Fruit fly (Drosophila melanogaster): ENCODE measurements around the gene CG31730.

CG31730 gene

dm6 chr2L:13292626-13293025 lies 33.1 kb upstream of the CG31730 start, which contains the start of gene CG16824:
Gene CG16824 (plus strand): TSS chr2L:13293009.
- TF ChIP-seq Hr96 (GFP tag; optimal IDR thresholded peaks at IDR 0.05) (no peak), Mnt (GFP tag; optimal IDR thresholded peaks at IDR 0.05) (no peak), CG11617 (GFP tag; optimal IDR thresholded peaks at IDR 0.05) (no peak), bab1 (GFP tag; optimal IDR thresholded peaks at IDR 0.05) (no peak), CG7045 (GFP tag; optimal IDR thresholded peaks at IDR 0.05) (no peak), CG7101 (tag; optimal IDR thresholded peaks at IDR 0.05) (no peak), CG33017 (tag; optimal IDR thresholded peaks at IDR 0.05) (no peak), CG5204 (GFP tag; optimal IDR thresholded peaks at IDR 0.05) (no peak), Crg-1 (GFP tag; optimal IDR thresholded peaks at IDR 0.05) (no peak), CG1620 (GFP tag; optimal IDR thresholded peaks at IDR 0.05) (no peak)

dm6 chr2L:13291960-13292487 lies 32.5 kb upstream of the CG31730 start:
- TF ChIP-seq cnc (optimal IDR thresholded peaks at IDR 0.05) (peak in 1 of 2 experiments; percentile 41), ovo (GFP tag; optimal IDR thresholded peaks at IDR 0.05) (no peak), kay (GFP tag; ENCODE audit: borderline replicate concordance) (peak; percentile 48), CG12768 (GFP tag; optimal IDR thresholded peaks at IDR 0.05) (no peak)

- no peak for TF ChIP-seq CG33017 (tag; optimal IDR thresholded peaks at IDR 0.05)
- no peak for TF ChIP-seq cic (GFP tag; optimal IDR thresholded peaks at IDR 0.05)
- no peak for TF ChIP-seq ovo (GFP tag; optimal IDR thresholded peaks at IDR 0.05)
- TF ChIP-seq Hr96 (GFP tag; optimal IDR thresholded peaks at IDR 0.05): peak; percentile 13
- no peak for TF ChIP-seq CG11617 (GFP tag; optimal IDR thresholded peaks at IDR 0.05)
Observed at dm6 chr2L:13291066-13291434, 31.5 kb upstream of the CG31730 start.

dm6 chr2L:13290276-13291065 lies 30.9 kb upstream of the CG31730 start:
- TF ChIP-seq CG14711 (tag; optimal IDR thresholded peaks at IDR 0.05): peak; percentile 45
- peak; percentile 62 for TF ChIP-seq Mnt (GFP tag; optimal IDR thresholded peaks at IDR 0.05)
- peak; percentile 75 for TF ChIP-seq CG7101 (tag; optimal IDR thresholded peaks at IDR 0.05)
- no peak for TF ChIP-seq Hr96 (GFP tag; optimal IDR thresholded peaks at IDR 0.05)
- TF ChIP-seq CG11617 (GFP tag; optimal IDR thresholded peaks at IDR 0.05): peak; percentile 82
- peak; percentile 1 for TF ChIP-seq CG1620 (GFP tag; optimal IDR thresholded peaks at IDR 0.05)
- peak; percentile 85 for TF ChIP-seq CG7045 (GFP tag; optimal IDR thresholded peaks at IDR 0.05)
- TF ChIP-seq tj (GFP tag; optimal IDR thresholded peaks at IDR 0.05): peak; percentile 26
- TF ChIP-seq CG12768 (GFP tag; optimal IDR thresholded peaks at IDR 0.05): peak; percentile 80
- TF ChIP-seq toe (GFP tag; optimal IDR thresholded peaks at IDR 0.05): no peak
- no peak for TF ChIP-seq CG5204 (GFP tag; optimal IDR thresholded peaks at IDR 0.05)
- peak; percentile 61 for TF ChIP-seq Crg-1 (GFP tag; optimal IDR thresholded peaks at IDR 0.05)
- peak; percentile 59 for TF ChIP-seq Clk (GFP tag; optimal IDR thresholded peaks at IDR 0.05)
- TF ChIP-seq pad (GFP tag; optimal IDR thresholded peaks at IDR 0.05): no peak
- TF ChIP-seq ovo (GFP tag; optimal IDR thresholded peaks at IDR 0.05): peak; percentile 39
- peak; percentile 91 for TF ChIP-seq CG33017 (tag; optimal IDR thresholded peaks at IDR 0.05)
- TF ChIP-seq cic (GFP tag; optimal IDR thresholded peaks at IDR 0.05): peak; percentile 99
- no peak for TF ChIP-seq cnc (optimal IDR thresholded peaks at IDR 0.05)
- TF ChIP-seq bab1 (GFP tag; optimal IDR thresholded peaks at IDR 0.05): no peak
- TF ChIP-seq kay (GFP tag; ENCODE audit: borderline replicate concordance): peak; percentile 93

dm6 chr2L:13289689-13290088 lies 30.1 kb upstream of the CG31730 start, which contains the start of gene CG31729:
Gene CG31729 (plus strand): TSS chr2L:13289997.
- TF ChIP-seq Hr96 (GFP tag; optimal IDR thresholded peaks at IDR 0.05) (no peak), CG7101 (tag; optimal IDR thresholded peaks at IDR 0.05) (peak; percentile 42), cic (GFP tag; optimal IDR thresholded peaks at IDR 0.05) (no peak), CG7045 (GFP tag; optimal IDR thresholded peaks at IDR 0.05) (no peak), ovo (GFP tag; optimal IDR thresholded peaks at IDR 0.05) (no peak), Crg-1 (GFP tag; optimal IDR thresholded peaks at IDR 0.05) (no peak), pad (GFP tag; optimal IDR thresholded peaks at IDR 0.05) (peak; percentile 50), CG14711 (tag; optimal IDR thresholded peaks at IDR 0.05) (peak; percentile 48), toe (GFP tag; optimal IDR thresholded peaks at IDR 0.05) (peak; percentile 40), bab1 (GFP tag; optimal IDR thresholded peaks at IDR 0.05) (peak; percentile 19), CG5204 (GFP tag; optimal IDR thresholded peaks at IDR 0.05) (peak; percentile 48), Clk (GFP tag; optimal IDR thresholded peaks at IDR 0.05) (no peak)

dm6 chr2L:13286456-13286855 lies 26.9 kb upstream of the CG31730 start, which contains the start of the genes Drep4 and Uvrag:
Gene Drep4 (minus strand): TSS chr2L:13286462.
Gene Uvrag (plus strand): TSS chr2L:13286777.
- TF ChIP-seq cic (GFP tag; optimal IDR thresholded peaks at IDR 0.05) (peak; percentile 34), bab1 (GFP tag; optimal IDR thresholded peaks at IDR 0.05) (peak; percentile 55), Crg-1 (GFP tag; optimal IDR thresholded peaks at IDR 0.05) (peak; percentile 65), cnc (optimal IDR thresholded peaks at IDR 0.05) (no peak), CG1620 (GFP tag; optimal IDR thresholded peaks at IDR 0.05) (peak; percentile 35), kay (GFP tag; ENCODE audit: borderline replicate concordance) (no peak), CG11617 (GFP tag; optimal IDR thresholded peaks at IDR 0.05) (peak; percentile 77), Clk (GFP tag; optimal IDR thresholded peaks at IDR 0.05) (peak; percentile 44), tj (GFP tag; optimal IDR thresholded peaks at IDR 0.05) (peak; percentile 73), CG5204 (GFP tag; optimal IDR thresholded peaks at IDR 0.05) (peak; percentile 38), CG12768 (GFP tag; optimal IDR thresholded peaks at IDR 0.05) (peak; percentile 71), Hr96 (GFP tag; optimal IDR thresholded peaks at IDR 0.05) (no peak), CG33017 (tag; optimal IDR thresholded peaks at IDR 0.05) (peak; percentile 55), ovo (GFP tag; optimal IDR thresholded peaks at IDR 0.05) (peak; percentile 61), CG7101 (tag; optimal IDR thresholded peaks at IDR 0.05) (peak; percentile 87), Mnt (GFP tag; optimal IDR thresholded peaks at IDR 0.05) (peak; percentile 37), pad (GFP tag; optimal IDR thresholded peaks at IDR 0.05) (peak; percentile 70), CG7045 (GFP tag; optimal IDR thresholded peaks at IDR 0.05) (peak; percentile 76), CG14711 (tag; optimal IDR thresholded peaks at IDR 0.05) (peak; percentile 80), toe (GFP tag; optimal IDR thresholded peaks at IDR 0.05) (peak; percentile 55)
